Fruit fly (Drosophila melanogaster): ENCODE measurements around the gene HDAC11.

Gene HDAC11

DNA sequence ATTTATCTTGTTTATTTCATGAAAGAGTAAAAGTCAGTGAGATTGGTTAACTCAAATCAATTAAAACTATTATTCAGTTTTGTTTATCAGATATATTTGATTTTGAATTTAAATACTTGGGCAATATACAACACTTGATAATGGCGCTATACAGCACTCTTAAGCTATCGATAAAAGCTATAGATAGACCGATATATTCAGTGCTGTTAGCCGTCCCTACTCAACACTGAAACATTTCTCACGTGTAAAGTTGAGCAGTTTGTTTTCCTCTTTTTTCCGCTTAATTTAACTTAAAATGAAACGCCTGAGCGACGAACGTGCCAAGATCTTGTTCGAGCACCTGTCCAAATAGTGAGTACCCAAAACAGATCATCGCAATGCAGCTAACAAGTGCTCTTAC, 5.6 kb downstream of the HDAC11 start, which contains the start of gene CG7006 (continued):
- no peak for TF ChIP-seq kni (GFP tag; optimal IDR thresholded peaks at IDR 0.05)
- TF ChIP-seq Myb (GFP tag; optimal IDR thresholded peaks at IDR 0.05) = peak; percentile 95
- TF ChIP-seq oc (tag; optimal IDR thresholded peaks at IDR 0.05) = no peak
- TF ChIP-seq CG9609 (GFP tag; optimal IDR thresholded peaks at IDR 0.05) = peak; percentile 78
- TF ChIP-seq Opbp (GFP tag; IDR thresholded peaks at IDR 0.05; ENCODE audit: partially characterized antibody) = peak; percentile 87
- 0 out of 2 replicates have a peak, but pooled peaks have one; percentile 33 for TF ChIP-seq CG4730 (GFP tag; IDR thresholded peaks at IDR 0.05)
- no peak for TF ChIP-seq lov (optimal IDR thresholded peaks at IDR 0.05)
- TF ChIP-seq lov (GFP tag; IDR thresholded peaks at IDR 0.05) = no peak
- no peak for TF ChIP-seq ash1 (GFP tag; optimal IDR thresholded peaks at IDR 0.05)
- no peak for TF ChIP-seq abd-A (tag; optimal IDR thresholded peaks at IDR 0.05)
- 0 out of 2 replicates have a peak, but pooled peaks have one; percentile 33 for TF ChIP-seq rib (GFP tag; IDR thresholded peaks at IDR 0.05)
- TF ChIP-seq GATAe (GFP tag; conservative IDR thresholded peaks at IDR 0.05) = no peak; the same call in 1 of the 2 replicates
- no peak for TF ChIP-seq CG6683 (GFP tag; optimal IDR thresholded peaks at IDR 0.05)
- peak; percentile 50 for TF ChIP-seq CG13123 (GFP tag; optimal IDR thresholded peaks at IDR 0.05)
- peak; percentile 73 for TF ChIP-seq CG18764 (GFP tag; optimal IDR thresholded peaks at IDR 0.05)
- TF ChIP-seq CG7839 (tag; optimal IDR thresholded peaks at IDR 0.05) = no peak
- TF ChIP-seq CG9215 (GFP tag; IDR thresholded peaks at IDR 0.05) = peak; percentile 64; the same call in 1 of the 2 replicates
- TF ChIP-seq Ets97D (GFP tag; optimal IDR thresholded peaks at IDR 0.05) = peak; percentile 90
- peak; percentile 71 for TF ChIP-seq CG4282 (GFP tag; optimal IDR thresholded peaks at IDR 0.05)
- TF ChIP-seq CG9932 (GFP tag; IDR thresholded peaks at IDR 0.05) = peak; percentile 96
- no peak for TF ChIP-seq MTF-1 (GFP tag; optimal IDR thresholded peaks at IDR 0.05; ENCODE audit: borderline replicate concordance)
- peak; percentile 78 for TF ChIP-seq ind (GFP tag; optimal IDR thresholded peaks at IDR 0.05)
- TF ChIP-seq CG31441 (GFP tag; IDR thresholded peaks at IDR 0.05) = no peak; the same call in 1 of the 2 replicates
- TF ChIP-seq cg (GFP tag; optimal IDR thresholded peaks at IDR 0.05) = no peak
- TF ChIP-seq CG6791 (GFP tag; IDR thresholded peaks at IDR 0.05; ENCODE audit: partially characterized antibody) = peak; percentile 88
- peak; percentile 33 for TF ChIP-seq CG34376 (GFP tag; optimal IDR thresholded peaks at IDR 0.05)
- TF ChIP-seq ab (GFP tag; optimal IDR thresholded peaks at IDR 0.05) = peak; percentile 16
- peak; percentile 72 for TF ChIP-seq CG1792 (GFP tag; optimal IDR thresholded peaks at IDR 0.05)
- no peak for TF ChIP-seq Lim3 (GFP tag; IDR thresholded peaks at IDR 0.05)
- TF ChIP-seq Dref (GFP tag; IDR thresholded peaks at IDR 0.05) = peak; percentile 91
- peak; percentile 50; the same call in 1 of the 3 replicates for TF ChIP-seq H15 (GFP tag; IDR thresholded peaks at IDR 0.05)
- peak; percentile 69 for TF ChIP-seq inv (GFP tag; IDR thresholded peaks at IDR 0.05; ENCODE audit: partially characterized antibody)
- TF ChIP-seq CG1529 (GFP tag; optimal IDR thresholded peaks at IDR 0.05) = no peak
- TF ChIP-seq CG14441 (GFP tag; IDR thresholded peaks at IDR 0.05) = no peak
- TF ChIP-seq btn (GFP tag; optimal IDR thresholded peaks at IDR 0.05) = peak; percentile 33
- TF ChIP-seq Xrp1 (GFP tag; IDR thresholded peaks at IDR 0.05) = peak; percentile 79
- peak; percentile 92 for TF ChIP-seq slbo (GFP tag; IDR thresholded peaks at IDR 0.05)
- TF ChIP-seq CG13296 (GFP tag; optimal IDR thresholded peaks at IDR 0.05) = no peak
- TF ChIP-seq bigmax (GFP tag; optimal IDR thresholded peaks at IDR 0.05) = no peak
- TF ChIP-seq CG7745 (tag; optimal IDR thresholded peaks at IDR 0.05) = no peak
- no peak for TF ChIP-seq sim (GFP tag; IDR thresholded peaks at IDR 0.05)
- no peak for TF ChIP-seq twi (tag; optimal IDR thresholded peaks at IDR 0.05)
- no peak for TF ChIP-seq CG15601 (tag; optimal IDR thresholded peaks at IDR 0.05)
- peak; percentile 75 for TF ChIP-seq ato (GFP tag; IDR thresholded peaks at IDR 0.05; ENCODE audit: partially characterized antibody)
- TF ChIP-seq zen (tag; optimal IDR thresholded peaks at IDR 0.05) = peak; percentile 37
- peak; percentile 76 for TF ChIP-seq Sry-δ (GFP tag; optimal IDR thresholded peaks at IDR 0.05)
- no peak for TF ChIP-seq CG15696 (tag; optimal IDR thresholded peaks at IDR 0.05)
- no peak for TF ChIP-seq ftz-f1 (GFP tag; optimal IDR thresholded peaks at IDR 0.05)
- peak; percentile 8 for TF ChIP-seq CG18619 (GFP tag; optimal IDR thresholded peaks at IDR 0.05)
- TF ChIP-seq Max (GFP tag; optimal IDR thresholded peaks at IDR 0.05) = peak; percentile 88
- no peak for TF ChIP-seq z (GFP tag; IDR thresholded peaks at IDR 0.05)
